Worm (Caenorhabditis elegans): ENCODE results near the gene mps-1.
A peak's percentile ranks its signal among the peaks of the same experiment; 100 is the strongest.

Gene mps-1

DNA sequence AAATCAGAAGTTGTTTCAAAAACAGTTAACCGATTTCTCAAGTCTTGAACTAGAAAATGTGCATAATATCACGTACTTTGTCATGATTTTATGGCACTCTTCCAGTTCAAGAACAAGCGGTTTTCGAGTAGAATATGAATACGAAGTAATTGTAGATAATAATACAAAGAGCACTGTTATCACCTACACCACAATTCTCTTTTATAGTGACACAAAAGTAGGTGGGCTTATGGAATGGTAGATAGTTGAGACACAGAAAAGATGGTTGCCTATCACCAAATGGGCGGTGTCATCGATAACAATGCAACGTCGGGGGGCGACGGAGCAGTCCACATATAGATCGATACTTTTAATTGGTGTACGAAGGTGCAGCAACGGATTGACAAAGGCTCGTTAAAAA, 34.5 kb upstream of the mps-1 start:
- TF ChIP-seq ceh-79 (tag; optimal IDR thresholded peaks at IDR 0.05) (no peak), mcd-1 (GFP tag; IDR thresholded peaks at IDR 0.05) (no peak), nhr-80 (tag; optimal IDR thresholded peaks at IDR 0.05) (peak; percentile 98), aptf-3 (GFP tag; IDR thresholded peaks at IDR 0.05) (no peak), ztf-18 (tag; optimal IDR thresholded peaks at IDR 0.05) (peak; percentile 37), let-607 (tag; optimal IDR thresholded peaks at IDR 0.05) (peak in 1 of 2 experiments; percentile 30), attf-5 (GFP tag; optimal IDR thresholded peaks at IDR 0.05) (peak; percentile 2), dox-1 (GFP tag; IDR thresholded peaks at IDR 0.05) (peak; percentile 56; the same call in 1 of the 2 replicates), mel-28 (tag; optimal IDR thresholded peaks at IDR 0.05; ENCODE audit: borderline replicate concordance) (no peak), atf-7 (tag; optimal IDR thresholded peaks at IDR 0.05) (peak; percentile 36), Y53F4B.3 (GFP tag; IDR thresholded peaks at IDR 0.05) (no peak), ztf-22 (GFP tag; optimal IDR thresholded peaks at IDR 0.05) (peak; percentile 62), nfyb-1 (GFP tag; IDR thresholded peaks at IDR 0.05) (no peak), ets-4 (GFP tag; optimal IDR thresholded peaks at IDR 0.05) (peak; percentile 88), F37B4.10 (GFP tag; IDR thresholded peaks at IDR 0.05) (no peak)

DNA sequence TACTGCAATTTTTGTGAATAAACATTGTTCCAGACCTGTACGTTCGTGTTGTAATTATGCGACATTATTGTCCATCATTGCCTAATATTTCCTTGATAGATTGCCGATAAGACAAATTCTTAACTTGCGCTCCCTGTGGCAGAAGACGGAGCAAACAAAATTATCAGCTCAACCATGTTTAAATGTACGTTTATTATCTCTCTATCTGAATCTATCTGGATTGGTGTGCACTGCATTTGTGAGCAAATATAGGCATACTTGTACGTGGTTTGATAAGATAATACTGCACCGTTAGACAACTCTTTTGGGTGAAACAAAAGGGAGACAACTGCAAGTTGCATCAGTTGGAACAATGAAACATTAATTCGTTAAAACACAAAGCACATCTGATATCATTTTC, 33.2 kb upstream of the mps-1 start:
- no peak for TF ChIP-seq hrde-1 (tag; optimal IDR thresholded peaks at IDR 0.05; ENCODE audit: borderline replicate concordance)
- TF ChIP-seq akir-1 (GFP tag; optimal IDR thresholded peaks at IDR 0.05): no peak
- no peak for TF ChIP-seq nhr-179 (tag; optimal IDR thresholded peaks at IDR 0.05)
- TF ChIP-seq ceh-27 (GFP tag; optimal IDR thresholded peaks at IDR 0.05): no peak
- TF ChIP-seq hmg-20 (GFP tag; IDR thresholded peaks at IDR 0.05): no peak
- TF ChIP-seq dox-1 (GFP tag; IDR thresholded peaks at IDR 0.05): peak; percentile 62
- TF ChIP-seq lin-35 (GFP tag; optimal IDR thresholded peaks at IDR 0.05): no peak
- no peak for TF ChIP-seq dpff-1 (tag; optimal IDR thresholded peaks at IDR 0.05)
- peak; percentile 30 for TF ChIP-seq tbp1 (GFP tag; optimal IDR thresholded peaks at IDR 0.05)
- no peak for TF ChIP-seq attf-3 (GFP tag; conservative IDR thresholded peaks at IDR 0.05)
- TF ChIP-seq ccch-3 (GFP tag; optimal IDR thresholded peaks at IDR 0.05): no peak
- TF ChIP-seq ztf-28 (GFP tag; IDR thresholded peaks at IDR 0.05): no peak
- no peak for TF ChIP-seq ama-1 (optimal IDR thresholded peaks at IDR 0.05)
- no peak for TF ChIP-seq ama-1 (GFP tag; optimal IDR thresholded peaks at IDR 0.05)
- peak; percentile 28 for TF ChIP-seq lin-54 (GFP tag; optimal IDR thresholded peaks at IDR 0.05)
- no peak for TF ChIP-seq B0019.2 (GFP tag; conservative IDR thresholded peaks at IDR 0.05)
- peak; percentile 5 for TF ChIP-seq lin-40 (tag; optimal IDR thresholded peaks at IDR 0.05)
- no peak for TF ChIP-seq F33H1.4 (GFP tag; IDR thresholded peaks at IDR 0.05)
- TF ChIP-seq F39B2.1 (GFP tag; IDR thresholded peaks at IDR 0.05): no peak
- no peak for TF ChIP-seq nfya-2 (GFP tag; IDR thresholded peaks at IDR 0.05)
- no peak for TF ChIP-seq egrh-3 (GFP tag; IDR thresholded peaks at IDR 0.05)
- TF ChIP-seq athp-1 (tag; optimal IDR thresholded peaks at IDR 0.05): no peak
- no peak for TF ChIP-seq K11D2.4 (GFP tag; IDR thresholded peaks at IDR 0.05)
- no peak for TF ChIP-seq T26A5.8 (tag; optimal IDR thresholded peaks at IDR 0.05)
- no peak for TF ChIP-seq madf-10 (tag; optimal IDR thresholded peaks at IDR 0.05)
- no peak for TF ChIP-seq Y67H2A.10 (GFP tag; conservative IDR thresholded peaks at IDR 0.05)
- TF ChIP-seq atf-7 (tag; optimal IDR thresholded peaks at IDR 0.05): peak; percentile 26
- no peak for TF ChIP-seq F49E8.2 (tag; optimal IDR thresholded peaks at IDR 0.05; ENCODE audit: insufficient read depth)
- no peak for TF ChIP-seq bed-1 (GFP tag; IDR thresholded peaks at IDR 0.05)
- no peak for TF ChIP-seq ztf-6 (GFP tag; IDR thresholded peaks at IDR 0.05)
- TF ChIP-seq let-607 (tag; optimal IDR thresholded peaks at IDR 0.05): no peak
- TF ChIP-seq somi-1 (GFP tag; optimal IDR thresholded peaks at IDR 0.05): no peak
- TF ChIP-seq aptf-2 (GFP tag; conservative IDR thresholded peaks at IDR 0.05): no peak
- no peak for TF ChIP-seq die-1 (tag; optimal IDR thresholded peaks at IDR 0.05)
- no peak for TF ChIP-seq B0035.1 (tag; optimal IDR thresholded peaks at IDR 0.05)
- no peak for TF ChIP-seq Y56A3A.18 (GFP tag; IDR thresholded peaks at IDR 0.05)
- no peak for TF ChIP-seq ZK185.1 (tag; optimal IDR thresholded peaks at IDR 0.05; ENCODE audit: poor library complexity, severe bottlenecking)

All from whole organism, young adult.